Worm (Caenorhabditis elegans) whole organism, L3 larva: ENCODE results near the gene F35H10.5.

ENCODE experiments used
- aly-2 ChIP-seq: fragments of 150-350 bp; optimal IDR thresholded peaks from 2 replicates; lab custom pipeline; 2014; ENCODE audit warnings: missing biosample characterization, missing genetic modification characterization
- ama-1 ChIP-seq: fragments of 150-350 bp; optimal IDR thresholded peaks from 2 replicates; lab custom pipeline; 2018
- daf-12 ChIP-seq: fragments of 150-350 bp; optimal IDR thresholded peaks from 2 replicates; lab custom pipeline; 2014; ENCODE audit warnings: missing biosample characterization, missing genetic modification reagents, missing genetic modification characterization
- egl-5 ChIP-seq: fragments of 150-350 bp; optimal IDR thresholded peaks from 2 replicates; lab custom pipeline; 2017; ENCODE audit warnings: missing biosample characterization, missing genetic modification reagents, missing genetic modification characterization, inconsistent platforms
- eor-1 ChIP-seq, 2 experiments: fragments of 150-350 bp; optimal IDR thresholded peaks; 2 replicates each; lab custom pipeline; 2014 to 2018; ENCODE audit warnings: missing biosample characterization in 2 of 2, missing genetic modification characterization in 2 of 2
- fos-1 ChIP-seq: fragments of 150-350 bp; optimal IDR thresholded peaks from 2 replicates; lab custom pipeline; 2014; ENCODE audit warnings: missing biosample characterization, missing genetic modification characterization
- lin-39 ChIP-seq: fragments of 150-350 bp; optimal IDR thresholded peaks from 2 replicates; lab custom pipeline; 2018; ENCODE audit warnings: missing biosample characterization, missing genetic modification reagents, missing genetic modification characterization
- nhr-11 ChIP-seq: fragments of 150-350 bp; optimal IDR thresholded peaks from 2 replicates; lab custom pipeline; 2014; ENCODE audit warnings: missing biosample characterization, missing genetic modification characterization
- nhr-67 ChIP-seq: fragments of 150-350 bp; optimal IDR thresholded peaks from 2 replicates; lab custom pipeline; 2014; ENCODE audit warnings: missing biosample characterization, missing genetic modification characterization
- nhr-76 ChIP-seq: fragments of 150-350 bp; sonication (generic microtip); optimal IDR thresholded peaks from 5 replicates; lab custom pipeline; 2014; ENCODE audit warnings: missing biosample characterization, missing genetic modification characterization
- pqm-1 ChIP-seq: fragments of 150-350 bp; optimal IDR thresholded peaks from 2 replicates; lab custom pipeline; 2017; ENCODE audit warnings: missing biosample characterization, missing genetic modification characterization, inconsistent platforms
- tbx-2 ChIP-seq: sonication (generic microtip); optimal IDR thresholded peaks from 2 replicates; lab custom pipeline; 2016; ENCODE audit warnings: mild to moderate bottlenecking, missing genetic modification characterization, missing compliant biosample characterization
- unc-62 ChIP-seq: fragments of 150-350 bp; sonication (generic microtip); optimal IDR thresholded peaks from 4 replicates; lab custom pipeline; 2014; ENCODE audit warnings: missing biosample characterization, missing genetic modification reagents, missing genetic modification characterization

DNA sequence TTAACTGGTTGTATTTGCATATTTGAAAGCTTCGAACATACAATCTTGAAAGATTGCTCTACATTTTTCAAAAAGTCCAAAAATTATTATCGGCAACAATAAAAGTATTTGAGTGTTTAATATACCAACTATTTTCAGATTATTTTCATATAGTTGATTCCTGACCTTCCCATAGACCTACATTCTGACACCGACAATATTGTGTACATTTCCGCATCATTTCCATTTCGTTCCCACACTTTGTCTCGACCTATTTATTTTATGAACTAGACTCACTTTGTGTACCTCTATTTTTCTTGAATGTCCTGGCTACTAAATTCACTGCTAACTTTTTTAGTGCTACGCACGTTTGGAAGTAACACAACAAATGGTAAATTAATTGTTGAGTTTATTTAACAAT, 41.8 kb downstream of the F35H10.5 start, which contains the start of gene lgc-5:
- TF ChIP-seq daf-12 (tag; lab: Kevin White, UChicago) (no peak), fos-1 (tag; lab: Kevin White, UChicago) (no peak), tbx-2 (no peak), nhr-67 (no peak), pqm-1 (tag; lab: Kevin White, UChicago) (no peak), ama-1 (lab: Kevin White, UChicago) (no peak), aly-2 (tag; lab: Kevin White, UChicago) (no peak), eor-1 (tag; optimal IDR thresholded peaks at IDR 0.05; lab: Kevin White, UChicago) (no peak), lin-39 (tag; lab: Kevin White, UChicago) (no peak), unc-62 (GFP tag; lab: Kevin White, UChicago) (no peak), nhr-76 (no peak), egl-5 (tag; lab: Kevin White, UChicago) (no peak), nhr-11 (tag; lab: Kevin White, UChicago) (no peak)
